Worm (Caenorhabditis elegans): Measurements from ENCODE around the gene egas-1.

ce11 chrV:18613164-18613563, 26.9 kb upstream of the egas-1 start:
- TF ChIP-seq jun-1 (tag; optimal IDR thresholded peaks at IDR 0.05): no peak
- no peak for TF ChIP-seq sox-4 (tag; optimal IDR thresholded peaks at IDR 0.05)
- no peak for TF ChIP-seq hlh-4 (tag; optimal IDR thresholded peaks at IDR 0.05)
- no peak for TF ChIP-seq lin-13 (GFP tag; optimal IDR thresholded peaks at IDR 0.05)
- no peak for TF ChIP-seq nhr-11 (tag; optimal IDR thresholded peaks at IDR 0.05)
- TF ChIP-seq C34B4.2 (tag; optimal IDR thresholded peaks at IDR 0.05): no peak
- no peak for TF ChIP-seq ceh-88 (GFP tag; IDR thresholded peaks at IDR 0.05)
- no peak for TF ChIP-seq ceh-82 (tag; optimal IDR thresholded peaks at IDR 0.05)
- no peak for TF ChIP-seq nhr-77 (tag; optimal IDR thresholded peaks at IDR 0.05)
- no peak for TF ChIP-seq nhr-28 (tag; optimal IDR thresholded peaks at IDR 0.05)
- TF ChIP-seq fos-1 (tag; optimal IDR thresholded peaks at IDR 0.05): no peak
- no peak for TF ChIP-seq blmp-1 (tag; optimal IDR thresholded peaks at IDR 0.05)
- no peak for TF ChIP-seq C16A3.4 (tag; optimal IDR thresholded peaks at IDR 0.05)
